Fruit fly (Drosophila melanogaster) whole organism, embryonic: ENCODE data around the gene AstA.

Source experiments
- Atf6 ChIP-seq: fragments of 200-800 bp; sonication (Bioruptor generic); IDR thresholded peaks from 2 replicates; pipeline ENCODE4 v1.3.6; 2022; ENCODE audit warnings: missing biosample characterization, missing genetic modification characterization
- CG10321 ChIP-seq: fragments of 200-800 bp; sonication (Bioruptor generic); IDR thresholded peaks from 2 replicates; pipeline ENCODE4 v1.3.6; 2022; ENCODE audit warnings: missing biosample characterization, missing genetic modification characterization
- CG11085 ChIP-seq: fragments of 200-800 bp; sonication (Bioruptor generic); IDR thresholded peaks from 2 replicates; pipeline ENCODE4 v1.3.6; 2022; ENCODE audit warnings: missing biosample characterization, missing genetic modification characterization
- CG11093 ChIP-seq: fragments of 200-800 bp; sonication (Bioruptor generic); IDR thresholded peaks from 3 replicates; pipeline ENCODE4 v1.3.6; 2022; ENCODE audit warnings: missing biosample characterization, missing genetic modification characterization
- CG12236 ChIP-seq: fragments of 200-800 bp; sonication (Bioruptor generic); optimal IDR thresholded peaks from 2 replicates; lab custom pipeline; 2016; ENCODE audit warnings: missing biosample characterization, missing genetic modification characterization
- CG12769 ChIP-seq: fragments of 200-800 bp; sonication (Bioruptor generic); optimal IDR thresholded peaks from 2 replicates; lab custom pipeline; 2019; ENCODE audit warnings: missing biosample characterization, mild to moderate bottlenecking, missing genetic modification characterization, moderate library complexity
- CG13775 ChIP-seq: fragments of 200-800 bp; sonication (Bioruptor generic); optimal IDR thresholded peaks from 3 replicates; lab custom pipeline; 2017; ENCODE audit warnings: missing biosample characterization, mild to moderate bottlenecking, missing genetic modification characterization
- CG1602 ChIP-seq: fragments of 200-800 bp; sonication (Bioruptor generic); optimal IDR thresholded peaks from 3 replicates; lab custom pipeline; 2016; ENCODE audit warnings: missing biosample characterization, missing genetic modification characterization
- CG17568 ChIP-seq: fragments of 200-800 bp; sonication (Bioruptor generic); optimal IDR thresholded peaks from 2 replicates; lab custom pipeline; 2018; ENCODE audit warnings: missing biosample characterization, mild to moderate bottlenecking, missing genetic modification characterization, moderate library complexity
- CG18476 ChIP-seq: fragments of 200-800 bp; sonication (Bioruptor generic); optimal IDR thresholded peaks from 2 replicates; lab custom pipeline; 2016; ENCODE audit warnings: missing biosample characterization, mild to moderate bottlenecking, missing genetic modification characterization
- CG31224 ChIP-seq: fragments of 200-800 bp; sonication (Bioruptor generic); IDR thresholded peaks from 2 replicates; pipeline ENCODE4 v1.3.6; 2022; ENCODE audit warnings: missing biosample characterization, missing genetic modification characterization
- CG33213 ChIP-seq: fragments of 200-800 bp; sonication (Bioruptor generic); optimal IDR thresholded peaks from 3 replicates; lab custom pipeline; 2016; ENCODE audit warnings: missing biosample characterization, missing genetic modification characterization
- CG7963 ChIP-seq: fragments of 200-800 bp; sonication (Bioruptor generic); IDR thresholded peaks from 3 replicates; pipeline ENCODE4 v1.3.6; 2022; ENCODE audit warnings: missing biosample characterization, missing genetic modification characterization; ENCODE audit not compliant: partially characterized antibody
- CG7987 ChIP-seq: fragments of 200-800 bp; sonication (Bioruptor generic); optimal IDR thresholded peaks from 2 replicates; lab custom pipeline; 2018; ENCODE audit warnings: missing biosample characterization, mild to moderate bottlenecking, missing genetic modification characterization, moderate library complexity
- CG9215 ChIP-seq: fragments of 200-800 bp; sonication (Bioruptor generic); IDR thresholded peaks from 2 replicates; pipeline ENCODE4 v1.3.6; 2022; ENCODE audit warnings: missing biosample characterization, missing genetic modification characterization
- CHES-1-like ChIP-seq: fragments of 200-800 bp; sonication (Bioruptor generic); optimal IDR thresholded peaks from 2 replicates; lab custom pipeline; 2016; ENCODE audit warnings: missing biosample characterization, missing genetic modification characterization
- Dbx ChIP-seq: fragments of 200-800 bp; sonication (Bioruptor generic); IDR thresholded peaks from 3 replicates; pipeline ENCODE4 v1.3.6; 2022; ENCODE audit warnings: missing biosample characterization, missing genetic modification characterization
- Doc2 ChIP-seq: fragments of 200-800 bp; sonication (Bioruptor generic); IDR thresholded peaks from 2 replicates; pipeline ENCODE4 v1.3.6; 2022; ENCODE audit warnings: missing biosample characterization, missing genetic modification characterization
- Dref ChIP-seq: fragments of 200-800 bp; sonication (Bioruptor generic); IDR thresholded peaks from 2 replicates; pipeline ENCODE4 v1.3.6; 2022; ENCODE audit warnings: missing biosample characterization, missing genetic modification characterization
- Drgx ChIP-seq: fragments of 200-800 bp; sonication (Bioruptor generic); IDR thresholded peaks from 2 replicates; pipeline ENCODE4 v1.3.6; 2022; ENCODE audit warnings: missing biosample characterization, missing genetic modification characterization
- E2f2 ChIP-seq: fragments of 200-800 bp; sonication (Bioruptor generic); IDR thresholded peaks from 2 replicates; pipeline ENCODE4 v1.3.6; 2022; ENCODE audit warnings: missing biosample characterization, missing genetic modification characterization
- HLH54F ChIP-seq: fragments of 200-800 bp; sonication (Bioruptor generic); optimal IDR thresholded peaks from 3 replicates; lab custom pipeline; 2016; ENCODE audit warnings: missing biosample characterization, missing genetic modification characterization
- Nf-YC ChIP-seq: fragments of 200-800 bp; optimal IDR thresholded peaks from 3 replicates; lab custom pipeline; 2019; ENCODE audit warnings: missing biosample characterization, mild to moderate bottlenecking, missing genetic modification characterization, moderate library complexity
- Pdp1 ChIP-seq, 2 experiments: fragments of 200-800 bp; sonication (Bioruptor generic); optimal IDR thresholded peaks; 3 replicates each; lab custom pipeline; 2016; ENCODE audit warnings: missing biosample characterization in 2 of 2, missing genetic modification characterization in 2 of 2, mild to moderate bottlenecking in 1 of 2, moderate library complexity in 1 of 2
- Six4 ChIP-seq: fragments of 200-800 bp; sonication (Bioruptor generic); optimal IDR thresholded peaks from 2 replicates; lab custom pipeline; 2016; ENCODE audit warnings: missing biosample characterization, missing genetic modification characterization
- ato ChIP-seq: fragments of 200-800 bp; sonication (Bioruptor generic); IDR thresholded peaks from 2 replicates; pipeline ENCODE4 v1.3.6; 2022; ENCODE audit warnings: missing biosample characterization, missing genetic modification characterization; ENCODE audit not compliant: partially characterized antibody
- bcd ChIP-seq: fragments of 200-800 bp; sonication (Bioruptor generic); optimal IDR thresholded peaks from 2 replicates; lab custom pipeline; 2017; ENCODE audit warnings: missing biosample characterization, mild to moderate bottlenecking, missing genetic modification characterization
- cato ChIP-seq: fragments of 200-800 bp; sonication (Bioruptor generic); optimal IDR thresholded peaks from 2 replicates; lab custom pipeline; 2016; ENCODE audit warnings: missing biosample characterization, missing genetic modification characterization, borderline replicate concordance
- caup ChIP-seq: fragments of 200-800 bp; sonication (Bioruptor generic); optimal IDR thresholded peaks from 3 replicates; lab custom pipeline; 2017; ENCODE audit warnings: missing biosample characterization, mild to moderate bottlenecking, missing genetic modification characterization, moderate library complexity; ENCODE audit not compliant: severe bottlenecking
- dimm ChIP-seq: fragments of 200-800 bp; sonication (Bioruptor generic); IDR thresholded peaks from 2 replicates; pipeline ENCODE4 v1.3.6; 2022; ENCODE audit warnings: missing biosample characterization, missing genetic modification characterization
- dpn ChIP-seq, 2 experiments: fragments of 200-800 bp; sonication (Bioruptor generic); optimal IDR thresholded peaks; 3 replicates each; lab custom pipeline; 2016; ENCODE audit warnings: missing biosample characterization in 2 of 2, missing genetic modification characterization in 2 of 2
- fd102C ChIP-seq: fragments of 200-800 bp; sonication (Bioruptor generic); optimal IDR thresholded peaks from 2 replicates; lab custom pipeline; 2018; ENCODE audit warnings: missing biosample characterization, mild to moderate bottlenecking, missing genetic modification characterization, moderate library complexity
- gro ChIP-seq: fragments of 200-800 bp; sonication (Bioruptor generic); optimal IDR thresholded peaks from 2 replicates; lab custom pipeline; 2016; ENCODE audit warnings: missing biosample characterization, missing genetic modification characterization
- gt ChIP-seq: fragments of 200-800 bp; sonication (Bioruptor generic); IDR thresholded peaks from 2 replicates; pipeline ENCODE4 v1.3.6; 2022; ENCODE audit warnings: missing biosample characterization, missing genetic modification characterization
- ham ChIP-seq: fragments of 200-800 bp; sonication (Bioruptor generic); IDR thresholded peaks from 2 replicates; pipeline ENCODE4 v1.3.6; 2022; ENCODE audit warnings: missing biosample characterization, missing genetic modification characterization
- hth ChIP-seq: fragments of >200 bp; optimal IDR thresholded peaks from 2 replicates; lab custom pipeline; 2017; ENCODE audit warnings: inconsistent platforms
- ind ChIP-seq: fragments of 200-800 bp; sonication (Bioruptor generic); optimal IDR thresholded peaks from 3 replicates; lab custom pipeline; 2016; ENCODE audit warnings: missing biosample characterization, missing genetic modification characterization
- lbe ChIP-seq: fragments of 200-800 bp; sonication (Bioruptor generic); optimal IDR thresholded peaks from 2 replicates; lab custom pipeline; 2016; ENCODE audit warnings: missing biosample characterization, mild to moderate bottlenecking, missing genetic modification characterization
- nerfin-2 ChIP-seq: fragments of 200-800 bp; sonication (Bioruptor generic); IDR thresholded peaks from 2 replicates; pipeline ENCODE4 v1.3.6; 2022; ENCODE audit warnings: missing biosample characterization, missing genetic modification characterization; ENCODE audit not compliant: partially characterized antibody
- p53 ChIP-seq: fragments of 200-800 bp; sonication (Bioruptor generic); optimal IDR thresholded peaks from 2 replicates; lab custom pipeline; 2016; ENCODE audit warnings: missing biosample characterization, missing genetic modification characterization
- pfk ChIP-seq: fragments of 200-800 bp; sonication (Bioruptor generic); optimal IDR thresholded peaks from 2 replicates; lab custom pipeline; 2018; ENCODE audit warnings: missing biosample characterization, mild to moderate bottlenecking, missing genetic modification characterization, moderate library complexity
- pita ChIP-seq: fragments of 200-800 bp; sonication (Bioruptor generic); optimal IDR thresholded peaks from 2 replicates; lab custom pipeline; 2017; ENCODE audit warnings: missing biosample characterization, mild to moderate bottlenecking, missing genetic modification characterization
- rib ChIP-seq: fragments of 200-800 bp; sonication (Bioruptor generic); IDR thresholded peaks from 2 replicates; pipeline ENCODE4 v1.3.6; 2022; ENCODE audit warnings: missing biosample characterization, missing genetic modification characterization
- ro ChIP-seq: fragments of 200-800 bp; sonication (Bioruptor generic); IDR thresholded peaks from 2 replicates; pipeline ENCODE4 v1.3.6; 2022; ENCODE audit warnings: missing biosample characterization, missing genetic modification characterization
- sd ChIP-seq: fragments of 200-800 bp; sonication (Bioruptor generic); optimal IDR thresholded peaks from 3 replicates; lab custom pipeline; 2018; ENCODE audit warnings: missing biosample characterization, mild to moderate bottlenecking, missing genetic modification characterization, moderate library complexity
- sob ChIP-seq: fragments of 200-800 bp; sonication (Bioruptor generic); IDR thresholded peaks from 2 replicates; pipeline ENCODE4 v1.3.6; 2022; ENCODE audit warnings: missing biosample characterization, missing genetic modification characterization
- wek ChIP-seq: fragments of 200-800 bp; sonication (Bioruptor generic); optimal IDR thresholded peaks from 3 replicates; lab custom pipeline; 2018; ENCODE audit warnings: missing biosample characterization, mild to moderate bottlenecking, missing genetic modification characterization, moderate library complexity
- wor ChIP-seq: fragments of 200-800 bp; sonication (Bioruptor generic); IDR thresholded peaks from 2 replicates; pipeline ENCODE4 v1.3.6; 2022; ENCODE audit warnings: missing biosample characterization, missing genetic modification characterization
- zf30C ChIP-seq: fragments of 200-800 bp; sonication (Bioruptor generic); optimal IDR thresholded peaks from 3 replicates; lab custom pipeline; 2018; ENCODE audit warnings: missing biosample characterization, mild to moderate bottlenecking, missing genetic modification characterization
- zfh2 ChIP-seq: fragments of 200-800 bp; sonication (Bioruptor generic); optimal IDR thresholded peaks from 2 replicates; lab custom pipeline; 2016; ENCODE audit warnings: missing biosample characterization, missing genetic modification characterization

AstA gene

dm6 chr3R:24813637-24814301 lies 48.9 kb upstream of the AstA start, which contains the start of the genes lili and CG34150 (continued):
- peak; percentile 73 for TF ChIP-seq CG9215
- TF ChIP-seq zf30C (GFP tag; lab: Kevin White, UChicago): peak; percentile 22
- peak; percentile 73 for TF ChIP-seq ind (GFP tag; lab: Kevin White, UChicago)
- TF ChIP-seq CG10321 (GFP tag; lab: Robert Waterston, UW): no peak
- no peak for TF ChIP-seq gt (GFP tag; lab: Robert Waterston, UW)
- TF ChIP-seq CG18476: peak; percentile 57
- TF ChIP-seq CHES-1-like (GFP tag; lab: Kevin White, UChicago): peak; percentile 80
- TF ChIP-seq CG12769 (tag; lab: Kevin White, UChicago): no peak
- peak; percentile 50 for TF ChIP-seq p53 (GFP tag; lab: Kevin White, UChicago)
- TF ChIP-seq gro (GFP tag; lab: Kevin White, UChicago): peak; percentile 81
- TF ChIP-seq CG17568 (GFP tag; lab: Kevin White, UChicago): no peak
- peak; percentile 53 for TF ChIP-seq caup (GFP tag; lab: Kevin White, UChicago)
- TF ChIP-seq wek (GFP tag; lab: Kevin White, UChicago): peak; percentile 1
- no peak for TF ChIP-seq fd102C
- TF ChIP-seq Six4: peak; percentile 77
- peak; percentile 70 for TF ChIP-seq CG1602
- peak; percentile 60; the same call in 1 of the 3 replicates for TF ChIP-seq CG7963 (GFP tag; lab: Robert Waterston, UW)
- TF ChIP-seq CG33213 (GFP tag; lab: Kevin White, UChicago): peak; percentile 54
- peak; percentile 74 for TF ChIP-seq Dref (GFP tag; lab: Robert Waterston, UW)
- TF ChIP-seq Doc2 (GFP tag; lab: Robert Waterston, UW): no peak
- TF ChIP-seq Nf-YC (tag; lab: Kevin White, UChicago): peak; percentile 75
- TF ChIP-seq Drgx (GFP tag; lab: Robert Waterston, UW): no peak; the same call in 1 of the 2 replicates
- TF ChIP-seq ham (GFP tag; lab: Robert Waterston, UW): no peak
- TF ChIP-seq Atf6 (GFP tag; lab: Robert Waterston, UW): peak; percentile 80; the same call in 1 of the 2 replicates
- TF ChIP-seq hth (lab: Kevin White, UChicago): no peak
- peak; percentile 75 for TF ChIP-seq HLH54F (GFP tag; lab: Kevin White, UChicago)
- peak; percentile 32 for TF ChIP-seq lbe
- peak; percentile 72 for TF ChIP-seq CG13775
- 0 out of 2 replicates have a peak, but pooled peaks have one; percentile 26 for TF ChIP-seq wor (GFP tag; lab: Robert Waterston, UW)
- peak; percentile 76 for TF ChIP-seq E2f2 (GFP tag; lab: Robert Waterston, UW)
- TF ChIP-seq pfk (GFP tag; lab: Kevin White, UChicago): no peak
- TF ChIP-seq bcd (GFP tag; lab: Kevin White, UChicago): peak; percentile 53
- TF ChIP-seq dimm (GFP tag; lab: Robert Waterston, UW): no peak
- peak; percentile 65 for TF ChIP-seq sd (tag; lab: Kevin White, UChicago)
- TF ChIP-seq Dbx: peak; percentile 82
- TF ChIP-seq CG11093 (GFP tag; lab: Robert Waterston, UW): peak; percentile 44; the same call in 1 of the 3 replicates
- 0 out of 2 replicates have a peak, but pooled peaks have one; percentile 39 for TF ChIP-seq ro
- peak; percentile 62 for TF ChIP-seq CG11085 (GFP tag; lab: Robert Waterston, UW)
- TF ChIP-seq nerfin-2 (GFP tag; lab: Robert Waterston, UW): no peak
- TF ChIP-seq ato (GFP tag; lab: Robert Waterston, UW): peak; percentile 58; the same call in 1 of the 2 replicates
- TF ChIP-seq pita (GFP tag; lab: Kevin White, UChicago): no peak
- peak; percentile 36 for TF ChIP-seq CG7987 (GFP tag; lab: Kevin White, UChicago)
- TF ChIP-seq Pdp1 (GFP tag; optimal IDR thresholded peaks at IDR 0.05; lab: Kevin White, UChicago): peak; percentile 65 to 66
- no peak for TF ChIP-seq rib
- peak; percentile 34 for TF ChIP-seq cato (GFP tag; lab: Kevin White, UChicago)
- TF ChIP-seq CG12236 (GFP tag; lab: Kevin White, UChicago): peak; percentile 42
- peak; percentile 42; the same call in 1 of the 2 replicates for TF ChIP-seq CG31224 (GFP tag; lab: Robert Waterston, UW)
- TF ChIP-seq sob (GFP tag; lab: Robert Waterston, UW): peak; percentile 86
- TF ChIP-seq zfh2 (GFP tag; lab: Kevin White, UChicago): peak; percentile 64
- peak; percentile 81 for TF ChIP-seq dpn (GFP tag; optimal IDR thresholded peaks at IDR 0.05; lab: Kevin White, UChicago)
